Worm (Caenorhabditis elegans) whole organism, L1 larva: ENCODE measurements around the gene C02F5.3.

Source experiments
- elt-2 ChIP-seq: sonication (generic microtip); optimal IDR thresholded peaks from 2 replicates; lab custom pipeline; 2016; ENCODE audit warnings: missing genetic modification characterization, mild to moderate bottlenecking, inconsistent platforms, missing compliant biosample characterization, missing genetic modification reagents
- fkh-4 ChIP-seq: sonication (generic microtip); optimal IDR thresholded peaks from 2 replicates; lab custom pipeline; 2016; ENCODE audit warnings: missing compliant biosample characterization, missing genetic modification characterization, borderline replicate concordance
- fos-1 ChIP-seq: fragments of 150-350 bp; optimal IDR thresholded peaks from 2 replicates; lab custom pipeline; 2014; ENCODE audit warnings: missing biosample characterization, missing genetic modification characterization
- lsy-2 ChIP-seq, 2 experiments: fragments of 150-350 bp; optimal IDR thresholded peaks; 2 replicates each; lab custom pipeline; 2014; ENCODE audit warnings: missing biosample characterization in 2 of 2, missing genetic modification characterization in 2 of 2
- mep-1 ChIP-seq: fragments of 150-350 bp; optimal IDR thresholded peaks from 2 replicates; lab custom pipeline; 2014; ENCODE audit warnings: missing biosample characterization, missing genetic modification characterization
- snpc-4 ChIP-seq: fragments of 150-350 bp; optimal IDR thresholded peaks from 2 replicates; lab custom pipeline; 2014; ENCODE audit warnings: missing biosample characterization, missing genetic modification characterization
- xbp-1 ChIP-seq: sonication (generic microtip); optimal IDR thresholded peaks from 2 replicates; lab custom pipeline; 2016; ENCODE audit warnings: missing genetic modification characterization, missing compliant biosample characterization

ce11 chrIII:8226178-8226577 lies 19.5 kb upstream of the C02F5.3 start, which contains the start of gene rfs-1:
- no peak for TF ChIP-seq elt-2 (tag; lab: Kevin White, UChicago)
- no peak for TF ChIP-seq lsy-2 (tag; optimal IDR thresholded peaks at IDR 0.05; lab: Kevin White, UChicago)
- no peak for TF ChIP-seq mep-1 (tag; lab: Kevin White, UChicago)
- no peak for TF ChIP-seq snpc-4 (tag; lab: Kevin White, UChicago)
- TF ChIP-seq fos-1 (tag; lab: Kevin White, UChicago), result no peak
- TF ChIP-seq xbp-1 (tag; lab: Kevin White, UChicago), result no peak
- no peak for TF ChIP-seq fkh-4 (tag; lab: Kevin White, UChicago)
